Worm (Caenorhabditis elegans) whole organism, L3 larva: ENCODE data around the gene try-9.

Experiments
- ama-1 ChIP-seq: fragments of 150-350 bp; optimal IDR thresholded peaks from 2 replicates; lab custom pipeline; 2018
- egl-27 ChIP-seq: sonication (generic microtip); optimal IDR thresholded peaks from 4 replicates; lab custom pipeline; 2017; ENCODE audit warnings: missing biosample characterization, missing genetic modification reagents, missing genetic modification characterization
- fkh-10 ChIP-seq: sonication (generic microtip); optimal IDR thresholded peaks from 2 replicates; lab custom pipeline; 2017; ENCODE audit warnings: missing biosample characterization, missing genetic modification reagents, missing genetic modification characterization
- fos-1 ChIP-seq: fragments of 150-350 bp; optimal IDR thresholded peaks from 2 replicates; lab custom pipeline; 2014; ENCODE audit warnings: missing biosample characterization, missing genetic modification characterization
- hmg-11 ChIP-seq: sonication (generic microtip); optimal IDR thresholded peaks from 2 replicates; lab custom pipeline; 2016; ENCODE audit warnings: missing genetic modification characterization, missing compliant biosample characterization
- lin-15B ChIP-seq: fragments of 150-350 bp; optimal IDR thresholded peaks from 2 replicates; lab custom pipeline; 2014; ENCODE audit warnings: missing biosample characterization, missing genetic modification characterization
- nhr-11 ChIP-seq: fragments of 150-350 bp; optimal IDR thresholded peaks from 2 replicates; lab custom pipeline; 2014; ENCODE audit warnings: missing biosample characterization, missing genetic modification characterization
- nhr-23 ChIP-seq: fragments of 150-350 bp; optimal IDR thresholded peaks from 2 replicates; lab custom pipeline; 2014; ENCODE audit warnings: missing biosample characterization, missing genetic modification reagents, missing genetic modification characterization
- zag-1 ChIP-seq: fragments of 150-350 bp; optimal IDR thresholded peaks from 2 replicates; lab custom pipeline; 2014; ENCODE audit warnings: missing biosample characterization, missing genetic modification characterization
- ztf-11 ChIP-seq: fragments of 150-350 bp; optimal IDR thresholded peaks from 2 replicates; lab custom pipeline; 2014; ENCODE audit warnings: missing biosample characterization, missing genetic modification characterization
- ztf-4 ChIP-seq: fragments of 150-350 bp; optimal IDR thresholded peaks from 2 replicates; lab custom pipeline; 2014; ENCODE audit warnings: missing biosample characterization, missing genetic modification characterization

- TF ChIP-seq nhr-23 (tag; lab: Kevin White, UChicago) (no peak), ama-1 (lab: Kevin White, UChicago) (no peak), hmg-11 (tag; lab: Kevin White, UChicago) (no peak), fkh-10 (GFP tag; lab: Kevin White, UChicago) (no peak), lin-15B (no peak), nhr-11 (tag; lab: Kevin White, UChicago) (no peak), fos-1 (no peak), ztf-11 (tag; lab: Kevin White, UChicago) (no peak), zag-1 (no peak), egl-27 (tag; lab: Kevin White, UChicago) (no peak), ztf-4 (tag; lab: Kevin White, UChicago) (no peak)
Measured at ce11 chrII:4326420-4326819, 41.6 kb upstream of the try-9 start, which contains the start of gene pfd-2.
